Fruit fly (Drosophila melanogaster) whole organism, pupa: ENCODE data around the gene Rfk.
A peak's percentile ranks its signal among the peaks of the same experiment; 100 is the strongest.

Source experiments
- CG10348 ChIP-seq: fragments of 200-800 bp; sonication (Bioruptor generic); IDR thresholded peaks from 2 replicates; pipeline ENCODE4 v1.3.6; 2022; ENCODE audit warnings: missing biosample characterization, missing genetic modification characterization
- CG12605 ChIP-seq: fragments of 200-800 bp; sonication (Bioruptor generic); IDR thresholded peaks from 2 replicates; pipeline ENCODE4 v1.3.6; 2022; ENCODE audit warnings: missing biosample characterization, missing genetic modification characterization
- CG13204 ChIP-seq: fragments of 200-800 bp; sonication (Bioruptor generic); optimal IDR thresholded peaks from 2 replicates; lab custom pipeline; 2018; ENCODE audit warnings: missing biosample characterization, mild to moderate bottlenecking, missing genetic modification characterization, moderate library complexity
- CG14655 ChIP-seq: fragments of 200-800 bp; sonication (Bioruptor generic); optimal IDR thresholded peaks from 3 replicates; lab custom pipeline; 2017; ENCODE audit warnings: mild to moderate bottlenecking, missing biosample characterization, missing genetic modification reagents, missing genetic modification characterization
- CG15710 ChIP-seq: fragments of 200-800 bp; sonication (Bioruptor generic); optimal IDR thresholded peaks from 2 replicates; lab custom pipeline; 2018; ENCODE audit warnings: missing biosample characterization, mild to moderate bottlenecking, missing genetic modification characterization, moderate library complexity
- CG17806 ChIP-seq: fragments of 200-800 bp; sonication (Bioruptor generic); optimal IDR thresholded peaks from 2 replicates; lab custom pipeline; 2018; ENCODE audit warnings: missing biosample characterization, mild to moderate bottlenecking, missing genetic modification characterization, moderate library complexity
- CG32121 ChIP-seq: fragments of 200-800 bp; sonication (Bioruptor generic); IDR thresholded peaks from 2 replicates; pipeline ENCODE4 v1.3.6; 2022; ENCODE audit warnings: missing biosample characterization, missing genetic modification characterization
- CG34367 ChIP-seq: fragments of 200-800 bp; sonication (Bioruptor generic); optimal IDR thresholded peaks from 2 replicates; lab custom pipeline; 2018; ENCODE audit warnings: missing biosample characterization, mild to moderate bottlenecking, missing genetic modification characterization
- CG4496 ChIP-seq: fragments of 200-800 bp; sonication (Bioruptor generic); IDR thresholded peaks from 3 replicates; pipeline ENCODE4 v1.3.6; 2022; ENCODE audit warnings: missing biosample characterization, missing genetic modification characterization
- CG8159 ChIP-seq: fragments of 200-800 bp; sonication (Bioruptor generic); optimal IDR thresholded peaks from 3 replicates; lab custom pipeline; 2018; ENCODE audit warnings: missing biosample characterization, mild to moderate bottlenecking, missing genetic modification characterization, moderate library complexity
- CG8301 ChIP-seq: fragments of 200-800 bp; sonication (Bioruptor generic); optimal IDR thresholded peaks from 2 replicates; lab custom pipeline; 2018; ENCODE audit warnings: missing biosample characterization, mild to moderate bottlenecking, missing genetic modification characterization
- CG9948 ChIP-seq: fragments of 200-800 bp; sonication (Bioruptor generic); optimal IDR thresholded peaks from 2 replicates; lab custom pipeline; 2018; ENCODE audit warnings: missing biosample characterization, mild to moderate bottlenecking, missing genetic modification characterization, moderate library complexity
- D1 ChIP-seq: fragments of 200-800 bp; sonication (Bioruptor generic); optimal IDR thresholded peaks from 2 replicates; lab custom pipeline; 2018; ENCODE audit warnings: missing biosample characterization, mild to moderate bottlenecking, missing genetic modification characterization, moderate library complexity
- EcR ChIP-seq: fragments of 200-800 bp; sonication (Bioruptor generic); optimal IDR thresholded peaks from 3 replicates; lab custom pipeline; 2019; ENCODE audit warnings: missing biosample characterization, missing genetic modification characterization, mild to moderate bottlenecking, moderate library complexity, missing genetic modification reagents
- Ets98B ChIP-seq: fragments of 200-800 bp; sonication (Bioruptor generic); IDR thresholded peaks from 2 replicates; pipeline ENCODE4 v1.3.6; 2022; ENCODE audit warnings: missing biosample characterization, missing genetic modification characterization
- Pif1A ChIP-seq: fragments of 200-800 bp; sonication (Bioruptor generic); optimal IDR thresholded peaks from 3 replicates; lab custom pipeline; 2016; ENCODE audit warnings: missing biosample characterization, missing genetic modification characterization
- Pif1B ChIP-seq: fragments of 200-800 bp; sonication (Bioruptor generic); optimal IDR thresholded peaks from 3 replicates; lab custom pipeline; 2016; ENCODE audit warnings: missing biosample characterization, missing genetic modification characterization
- Snoo ChIP-seq: fragments of 200-800 bp; sonication (Bioruptor generic); optimal IDR thresholded peaks from 3 replicates; lab custom pipeline; 2017; ENCODE audit warnings: missing biosample characterization, mild to moderate bottlenecking, missing genetic modification characterization, inconsistent platforms
- fd96Ca ChIP-seq: fragments of 200-800 bp; sonication (Bioruptor generic); IDR thresholded peaks from 3 replicates; pipeline ENCODE4 v1.3.6; 2022; ENCODE audit warnings: missing biosample characterization, missing genetic modification characterization
- gl ChIP-seq: fragments of 200-800 bp; sonication (Bioruptor generic); optimal IDR thresholded peaks from 2 replicates; lab custom pipeline; 2018; ENCODE audit warnings: missing biosample characterization, mild to moderate bottlenecking, missing genetic modification characterization
- rn ChIP-seq: fragments of 200-800 bp; sonication (Bioruptor generic); IDR thresholded peaks from 2 replicates; pipeline ENCODE4 v1.3.6; 2022; ENCODE audit warnings: missing biosample characterization, missing genetic modification characterization

Gene Rfk

dm6 chr3R:7891031-7891430, 22.1 kb downstream of the Rfk start, which contains the start of gene wtrw:
wtrw (plus strand) TSS chr3R:7891331.
- TF ChIP-seq CG15710 (tag; lab: Kevin White, UChicago) (no peak), fd96Ca (no peak), CG10348 (GFP tag; lab: Robert Waterston, UW) (no peak), Snoo (tag; lab: Kevin White, UChicago) (no peak), CG9948 (tag; lab: Kevin White, UChicago) (no peak), CG12605 (GFP tag; lab: Robert Waterston, UW) (no peak), CG34367 (tag; lab: Kevin White, UChicago) (no peak), CG8159 (tag; lab: Kevin White, UChicago) (no peak), CG32121 (GFP tag; lab: Robert Waterston, UW) (no peak), D1 (no peak), Pif1B (GFP tag; lab: Kevin White, UChicago) (no peak), CG14655 (GFP tag; lab: Kevin White, UChicago) (no peak), CG17806 (no peak), CG13204 (GFP tag; lab: Kevin White, UChicago) (no peak)

- TF ChIP-seq CG8159 (tag; lab: Kevin White, UChicago) (peak; percentile 20), CG17806 (peak; percentile 2), CG15710 (tag; lab: Kevin White, UChicago) (peak; percentile 31), CG9948 (tag; lab: Kevin White, UChicago) (peak; percentile 40), CG14655 (GFP tag; lab: Kevin White, UChicago) (peak; percentile 37), fd96Ca (peak; percentile 48; the same call in 1 of the 3 replicates), Pif1A (GFP tag; lab: Kevin White, UChicago) (no peak), CG10348 (GFP tag; lab: Robert Waterston, UW) (no peak), CG32121 (GFP tag; lab: Robert Waterston, UW) (peak; percentile 47; the same call in 1 of the 2 replicates), EcR (GFP tag; lab: Kevin White, UChicago) (no peak), CG8301 (tag; lab: Kevin White, UChicago) (no peak), rn (GFP tag; lab: Robert Waterston, UW) (no peak), Pif1B (GFP tag; lab: Kevin White, UChicago) (peak; percentile 12), CG13204 (GFP tag; lab: Kevin White, UChicago) (no peak), Ets98B (GFP tag; lab: Robert Waterston, UW) (peak; percentile 61; the same call in 1 of the 2 replicates), D1 (no peak), Snoo (tag; lab: Kevin White, UChicago) (no peak), CG4496 (GFP tag; lab: Robert Waterston, UW) (peak; percentile 82), gl (tag; lab: Kevin White, UChicago) (no peak), CG12605 (GFP tag; lab: Robert Waterston, UW) (no peak; the same call in 1 of the 2 replicates), CG34367 (tag; lab: Kevin White, UChicago) (peak; percentile 30)
Observed at dm6 chr3R:7886859-7887190, 26.3 kb downstream of the Rfk start, which contains the start of gene ArgRS-m. ArgRS-m (plus strand) TSS chr3R:7887045.

- no peak for TF ChIP-seq CG15710 (tag; lab: Kevin White, UChicago)
- TF ChIP-seq CG13204 (GFP tag; lab: Kevin White, UChicago) = peak; percentile 12
- no peak for TF ChIP-seq Snoo (tag; lab: Kevin White, UChicago)
- no peak for TF ChIP-seq CG32121 (GFP tag; lab: Robert Waterston, UW)
- no peak for TF ChIP-seq Ets98B (GFP tag; lab: Robert Waterston, UW)
- TF ChIP-seq CG4496 (GFP tag; lab: Robert Waterston, UW) = peak; percentile 61; the same call in 2 of the 3 replicates
- TF ChIP-seq EcR (GFP tag; lab: Kevin White, UChicago) = peak; percentile 28
Observed at dm6 chr3R:7886167-7886858, 26.8 kb downstream of the Rfk start, which contains the start of gene CG17816. CG17816 (minus strand) TSS chr3R:7886733.

dm6 chr3R:7884433-7884832, 28.7 kb downstream of the Rfk start:
- no peak for TF ChIP-seq Pif1B (GFP tag; lab: Kevin White, UChicago)
- no peak for TF ChIP-seq EcR (GFP tag; lab: Kevin White, UChicago)
- TF ChIP-seq gl (tag; lab: Kevin White, UChicago) = no peak
- TF ChIP-seq CG4496 (GFP tag; lab: Robert Waterston, UW) = no peak
- no peak for TF ChIP-seq CG9948 (tag; lab: Kevin White, UChicago)
- no peak for TF ChIP-seq CG34367 (tag; lab: Kevin White, UChicago)
- no peak for TF ChIP-seq fd96Ca
- TF ChIP-seq CG10348 (GFP tag; lab: Robert Waterston, UW) = no peak
- TF ChIP-seq CG12605 (GFP tag; lab: Robert Waterston, UW) = no peak
- no peak for TF ChIP-seq rn (GFP tag; lab: Robert Waterston, UW)
- no peak for TF ChIP-seq CG17806
- TF ChIP-seq CG8301 (tag; lab: Kevin White, UChicago) = no peak
- TF ChIP-seq Snoo (tag; lab: Kevin White, UChicago) = no peak
- no peak for TF ChIP-seq Pif1A (GFP tag; lab: Kevin White, UChicago)
- no peak for TF ChIP-seq D1
